Fruit fly (Drosophila melanogaster) whole organism, embryonic: ENCODE measurements around the gene CG9961.

Source experiments
- CG13287 ChIP-seq: fragments of 200-800 bp; sonication (Bioruptor generic); IDR thresholded peaks from 2 replicates; pipeline ENCODE4 v1.3.6; 2022; ENCODE audit warnings: missing biosample characterization, missing genetic modification characterization; ENCODE audit not compliant: partially characterized antibody
- CG14710 ChIP-seq: fragments of 200-800 bp; sonication (Bioruptor generic); optimal IDR thresholded peaks from 3 replicates; lab custom pipeline; 2019; ENCODE audit warnings: missing biosample characterization, mild to moderate bottlenecking, missing genetic modification characterization, moderate library complexity
- CG17829 ChIP-seq: fragments of 200-800 bp; optimal IDR thresholded peaks from 2 replicates; lab custom pipeline; 2019; ENCODE audit warnings: missing biosample characterization, mild to moderate bottlenecking, missing genetic modification characterization, moderate library complexity
- CG17912 ChIP-seq: fragments of 200-800 bp; sonication (Bioruptor generic); optimal IDR thresholded peaks from 2 replicates; lab custom pipeline; 2018; ENCODE audit warnings: missing biosample characterization, mild to moderate bottlenecking, missing genetic modification characterization
- CG1832 ChIP-seq: fragments of 200-800 bp; sonication (Bioruptor generic); optimal IDR thresholded peaks from 2 replicates; lab custom pipeline; 2017; ENCODE audit warnings: missing biosample characterization, mild to moderate bottlenecking, missing genetic modification characterization, inconsistent platforms
- CG2875 ChIP-seq: fragments of 200-800 bp; sonication (Bioruptor generic); optimal IDR thresholded peaks from 2 replicates; lab custom pipeline; 2017; ENCODE audit warnings: missing biosample characterization, mild to moderate bottlenecking, missing genetic modification characterization, missing genetic modification reagents
- CG3065 ChIP-seq: fragments of 200-800 bp; sonication (Bioruptor generic); optimal IDR thresholded peaks from 2 replicates; lab custom pipeline; 2016; ENCODE audit warnings: missing biosample characterization, missing genetic modification characterization
- CG3726 ChIP-seq: fragments of 200-800 bp; sonication (Bioruptor generic); IDR thresholded peaks from 3 replicates; pipeline ENCODE4, ENCODE4 v1.3.6; 2022; ENCODE audit warnings: missing biosample characterization, missing genetic modification characterization
- CG42726 ChIP-seq: fragments of 200-800 bp; sonication (Bioruptor generic); IDR thresholded peaks from 2 replicates; pipeline ENCODE4 v1.3.6; 2022; ENCODE audit warnings: missing biosample characterization, missing genetic modification characterization; ENCODE audit not compliant: partially characterized antibody
- CG4328 ChIP-seq: fragments of 200-800 bp; sonication (Bioruptor generic); optimal IDR thresholded peaks from 3 replicates; lab custom pipeline; 2017; ENCODE audit warnings: missing biosample characterization, missing genetic modification reagents, missing genetic modification characterization
- CG6765 ChIP-seq: fragments of 200-800 bp; sonication (Bioruptor generic); optimal IDR thresholded peaks from 3 replicates; lab custom pipeline; 2017; ENCODE audit warnings: missing biosample characterization, mild to moderate bottlenecking, missing genetic modification characterization
- CG8944 ChIP-seq: fragments of 200-800 bp; sonication (Bioruptor generic); optimal IDR thresholded peaks from 3 replicates; lab custom pipeline; 2016; ENCODE audit warnings: missing biosample characterization, missing genetic modification characterization
- Chrac-16 ChIP-seq: fragments of 200-800 bp; sonication (Bioruptor generic); optimal IDR thresholded peaks from 3 replicates; lab custom pipeline; 2016; ENCODE audit warnings: missing biosample characterization, missing genetic modification characterization
- Ets65A ChIP-seq: fragments of 200-800 bp; sonication (Bioruptor generic); peaks from one replicate; lab custom pipeline; 2016; ENCODE audit warnings: missing biosample characterization, missing genetic modification characterization
- Med ChIP-seq: fragments of 200-800 bp; sonication (Bioruptor generic); peaks from one replicate; lab custom pipeline; 2016; ENCODE audit warnings: missing biosample characterization, missing genetic modification characterization, mild to moderate bottlenecking, inconsistent platforms, moderate library complexity
- Side ChIP-seq: fragments of 200-800 bp; sonication (Bioruptor generic); optimal IDR thresholded peaks from 2 replicates; lab custom pipeline; 2016; ENCODE audit warnings: missing biosample characterization, missing genetic modification characterization
- Sox100B ChIP-seq: fragments of 200-800 bp; sonication (Bioruptor generic); optimal IDR thresholded peaks from 3 replicates; lab custom pipeline; 2018; ENCODE audit warnings: missing biosample characterization, mild to moderate bottlenecking, missing genetic modification characterization
- Xrp1 ChIP-seq: fragments of 200-800 bp; sonication (Bioruptor generic); IDR thresholded peaks from 2 replicates; pipeline ENCODE4 v1.3.6; 2022; ENCODE audit warnings: missing biosample characterization, missing genetic modification characterization
- YL-1 ChIP-seq: fragments of 200-800 bp; sonication (Bioruptor generic); optimal IDR thresholded peaks from 3 replicates; lab custom pipeline; 2017; ENCODE audit warnings: missing biosample characterization, mild to moderate bottlenecking, missing genetic modification characterization
- aop ChIP-seq: fragments of 200-800 bp; sonication (Bioruptor generic); IDR thresholded peaks from 2 replicates; pipeline ENCODE4 v1.3.6; 2022; ENCODE audit warnings: missing biosample characterization, missing genetic modification characterization
- bab2 ChIP-seq: fragments of 200-800 bp; sonication (Bioruptor generic); optimal IDR thresholded peaks from 2 replicates; lab custom pipeline; 2016; ENCODE audit warnings: missing biosample characterization, missing genetic modification characterization
- bowl ChIP-seq: fragments of 200-800 bp; sonication (Bioruptor generic); IDR thresholded peaks from 2 replicates; pipeline ENCODE4 v1.3.6; 2022; ENCODE audit warnings: missing biosample characterization, missing genetic modification characterization
- disco-r ChIP-seq: fragments of 200-800 bp; sonication (Bioruptor generic); optimal IDR thresholded peaks from 2 replicates; lab custom pipeline; 2016; ENCODE audit warnings: missing biosample characterization, missing genetic modification characterization
- dmrt99B ChIP-seq: fragments of 200-800 bp; sonication (Bioruptor generic); optimal IDR thresholded peaks from 2 replicates; lab custom pipeline; 2018; ENCODE audit warnings: missing biosample characterization, mild to moderate bottlenecking, missing genetic modification characterization, moderate library complexity
- ewg ChIP-seq: fragments of 200-800 bp; sonication (Bioruptor generic); optimal IDR thresholded peaks from 3 replicates; lab custom pipeline; 2017; ENCODE audit warnings: mild to moderate bottlenecking, missing biosample characterization, missing genetic modification reagents, missing genetic modification characterization
- nerfin-1 ChIP-seq: fragments of 200-800 bp; sonication (Bioruptor generic); optimal IDR thresholded peaks from 3 replicates; lab custom pipeline; 2019; ENCODE audit warnings: missing biosample characterization, mild to moderate bottlenecking, missing genetic modification characterization, moderate library complexity
- nmo ChIP-seq: fragments of 200-800 bp; sonication (Bioruptor generic); optimal IDR thresholded peaks from 2 replicates; lab custom pipeline; 2018; ENCODE audit warnings: missing biosample characterization, mild to moderate bottlenecking, missing genetic modification characterization, moderate library complexity
- p53 ChIP-seq: fragments of 200-800 bp; sonication (Bioruptor generic); optimal IDR thresholded peaks from 2 replicates; lab custom pipeline; 2016; ENCODE audit warnings: missing biosample characterization, missing genetic modification characterization
- pan ChIP-seq, 4 experiments: fragments of >200 bp in 3 of 4; fragments of 200-800 bp in 1 of 4; sonication (Bioruptor generic) in 1 of 4; optimal IDR thresholded peaks in 3 of 4; IDR thresholded peaks in 1 of 4; 2 replicates each; pipeline versions ENCODE4 v1.3.6 to Lab custom; 2017 to 2022; ENCODE audit warnings: missing biosample characterization in 2 of 4, missing genetic modification characterization in 2 of 4, mixed read lengths in 1 of 4
- pb ChIP-seq: fragments of 200-800 bp; sonication (Bioruptor generic); optimal IDR thresholded peaks from 3 replicates; lab custom pipeline; 2016; ENCODE audit warnings: missing biosample characterization, missing genetic modification characterization
- pita ChIP-seq: fragments of 200-800 bp; sonication (Bioruptor generic); optimal IDR thresholded peaks from 2 replicates; lab custom pipeline; 2017; ENCODE audit warnings: missing biosample characterization, mild to moderate bottlenecking, missing genetic modification characterization
- sna ChIP-seq: fragments of 200-800 bp; sonication (Bioruptor generic); IDR thresholded peaks from 2 replicates; pipeline ENCODE4 v1.3.6; 2022; ENCODE audit warnings: missing biosample characterization, missing genetic modification characterization; ENCODE audit not compliant: partially characterized antibody
- sr ChIP-seq: fragments of 200-800 bp; sonication (Bioruptor generic); IDR thresholded peaks from 3 replicates; pipeline ENCODE4 v1.3.6; 2022; ENCODE audit warnings: missing biosample characterization, missing genetic modification characterization
- stc ChIP-seq: fragments of 200-800 bp; sonication (Bioruptor generic); IDR thresholded peaks from 2 replicates; pipeline ENCODE4 v1.3.6; 2022; ENCODE audit warnings: missing biosample characterization, missing genetic modification characterization
- stwl ChIP-seq: fragments of 200-800 bp; sonication (Bioruptor generic); optimal IDR thresholded peaks from 3 replicates; lab custom pipeline; 2018; ENCODE audit warnings: missing biosample characterization, mild to moderate bottlenecking, missing genetic modification characterization, moderate library complexity
- trh ChIP-seq: fragments of 200-800 bp; sonication (Bioruptor generic); optimal IDR thresholded peaks from 2 replicates; lab custom pipeline; 2016; ENCODE audit warnings: missing biosample characterization, missing genetic modification characterization
- wdn ChIP-seq: fragments of 200-800 bp; sonication (Bioruptor generic); IDR thresholded peaks from 2 replicates; pipeline ENCODE4 v1.3.6; 2022; ENCODE audit warnings: missing biosample characterization, missing genetic modification characterization
- zen2 ChIP-seq: fragments of 200-800 bp; sonication (Bioruptor generic); IDR thresholded peaks from 3 replicates; pipeline ENCODE4 v1.3.6; 2022; ENCODE audit warnings: missing biosample characterization, missing genetic modification characterization; ENCODE audit not compliant: partially characterized antibody
- zfh2 ChIP-seq: fragments of 200-800 bp; sonication (Bioruptor generic); optimal IDR thresholded peaks from 2 replicates; lab custom pipeline; 2016; ENCODE audit warnings: missing biosample characterization, missing genetic modification characterization

CG9961 gene

dm6 chr2L:2765659-2766373 lies 21.1 kb upstream of the CG9961 start, which contains the start of the genes Snx21 and aph-1 (continued):
- no peak for TF ChIP-seq sna (GFP tag; lab: Robert Waterston, UW)
- TF ChIP-seq CG3065 (GFP tag; lab: Kevin White, UChicago): peak; percentile 51
- peak; percentile 77 for TF ChIP-seq CG17912
- peak; percentile 93 for TF ChIP-seq Chrac-16 (GFP tag; lab: Kevin White, UChicago)
- peak; percentile 91 for TF ChIP-seq CG8944
- peak; percentile 83 for TF ChIP-seq ewg
- peak; percentile 46 for TF ChIP-seq stwl (tag; lab: Kevin White, UChicago)
- no peak for TF ChIP-seq pita
- TF ChIP-seq pb (GFP tag; lab: Kevin White, UChicago): peak; percentile 74
- peak; percentile 93 for TF ChIP-seq CG4328 (GFP tag; lab: Kevin White, UChicago)
- peak; percentile 33; the same call in 1 of the 2 replicates for TF ChIP-seq bowl (GFP tag; lab: Robert Waterston, UW)
- TF ChIP-seq bab2 (GFP tag; lab: Kevin White, UChicago): peak; percentile 89
- TF ChIP-seq CG17829 (tag; lab: Kevin White, UChicago): peak; percentile 93
- peak; percentile 28; the same call in 1 of the 2 replicates for TF ChIP-seq CG13287 (GFP tag; lab: Robert Waterston, UW)
- TF ChIP-seq CG2875 (GFP tag; lab: Kevin White, UChicago): peak; percentile 81
- peak; percentile 83 for TF ChIP-seq wdn
- TF ChIP-seq Side (GFP tag; lab: Kevin White, UChicago): peak; percentile 90
- TF ChIP-seq CG14710 (tag; lab: Kevin White, UChicago): peak; percentile 92
- peak; percentile 89 for TF ChIP-seq nerfin-1
- peak; percentile 89 for TF ChIP-seq stc
- peak; percentile 75 for TF ChIP-seq disco-r (GFP tag; lab: Kevin White, UChicago)
- peak; percentile 77 for TF ChIP-seq p53 (GFP tag; lab: Kevin White, UChicago)
- TF ChIP-seq trh (GFP tag; lab: Kevin White, UChicago): peak; percentile 83
- TF ChIP-seq CG6765 (GFP tag; lab: Kevin White, UChicago): peak; percentile 72
- TF ChIP-seq Sox100B: peak; percentile 93
- TF ChIP-seq zfh2 (GFP tag; lab: Kevin White, UChicago): peak; percentile 90
- TF ChIP-seq dmrt99B: peak; percentile 94
- TF ChIP-seq, all 482 proteins: peak for 427

- 0 out of 3 replicates have a peak, but pooled peaks have one; percentile 12 for TF ChIP-seq zen2
- no peak for TF ChIP-seq CG1832 (GFP tag; lab: Kevin White, UChicago)
- no peak for TF ChIP-seq nmo (GFP tag; lab: Kevin White, UChicago)
- no peak for TF ChIP-seq Xrp1 (GFP tag; lab: Robert Waterston, UW)
- no peak for TF ChIP-seq YL-1 (GFP tag; lab: Kevin White, UChicago)
- no peak for TF ChIP-seq pan (optimal IDR thresholded peaks at IDR 0.05; lab: Kevin White, UChicago)
- TF ChIP-seq pan (GFP tag; optimal IDR thresholded peaks at IDR 0.05 in 1 of 2, IDR thresholded peaks at IDR 0.05 in 1 of 2): peak in 1 of 2 experiments; percentile 24
- 0 out of 3 replicates have a peak, but pooled peaks have one; percentile 12 for TF ChIP-seq sr (GFP tag; lab: Robert Waterston, UW)
- peak; percentile 67 for TF ChIP-seq Ets65A (GFP tag; lab: Kevin White, UChicago)
- peak; percentile 29; the same call in 1 of the 2 replicates for TF ChIP-seq aop (GFP tag; lab: Robert Waterston, UW)
- TF ChIP-seq CG42726: 0 out of 2 replicates have a peak, but pooled peaks have one; percentile 21
- TF ChIP-seq CG3726 (GFP tag; lab: Robert Waterston, UW): 0 out of 3 replicates have a peak, but pooled peaks have one; percentile 54
- peak; percentile 36 for TF ChIP-seq Med (GFP tag; lab: Kevin White, UChicago)
Observed at dm6 chr2L:2760288-2760687, 15.6 kb upstream of the CG9961 start.
